Worm (Caenorhabditis elegans): Measurements from ENCODE around the gene F07D3.3.

DNA sequence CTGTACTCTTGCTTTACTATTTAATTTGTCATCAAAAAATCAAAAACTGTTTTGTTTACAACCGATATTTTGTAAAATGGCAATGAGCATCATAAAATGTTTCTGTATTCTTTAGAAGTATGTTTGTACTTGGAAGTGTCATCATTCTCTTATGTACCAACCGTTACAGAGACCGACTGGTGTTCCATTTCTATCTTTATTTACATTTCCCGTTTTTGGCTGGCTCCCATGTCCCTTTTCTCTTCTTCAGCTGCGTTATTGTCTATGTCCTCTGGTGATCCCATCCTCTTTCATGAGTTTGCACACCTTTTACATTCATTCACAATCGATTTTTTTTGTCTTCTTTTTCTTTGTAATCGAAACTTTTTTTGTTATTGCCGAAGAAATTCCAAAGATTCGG is 11.0 kb downstream of the F07D3.3 start:
- TF ChIP-seq ZK185.1 (tag; optimal IDR thresholded peaks at IDR 0.05; ENCODE audit: poor library complexity, severe bottlenecking) (no peak), tbp1 (GFP tag; optimal IDR thresholded peaks at IDR 0.05) (no peak), let-526 (GFP tag; IDR thresholded peaks at IDR 0.05) (no peak)

Measured in whole organism, young adult.